Worm (Caenorhabditis elegans) whole organism, L4 larva: ENCODE measurements around the gene srd-17.

Experiments used
- F49E8.2 ChIP-seq: sonication (generic microtip); optimal IDR thresholded peaks from 2 replicates; lab custom pipeline; 2016; ENCODE audit warnings: missing compliant biosample characterization, mild to moderate bottlenecking, missing genetic modification characterization, borderline replicate concordance
- T20F7.1 ChIP-seq: fragments of 200-800 bp; sonication (Bioruptor generic); optimal IDR thresholded peaks from 2 replicates; lab custom pipeline; 2018; ENCODE audit warnings: mild to moderate bottlenecking, missing genetic modification characterization, missing compliant biosample characterization
- T26A8.4 ChIP-seq: fragments of 200-800 bp; sonication (Bioruptor generic); IDR thresholded peaks from 2 replicates; pipeline ENCODE4 v1.3.6; 2022; ENCODE audit warnings: missing genetic modification characterization, missing compliant biosample characterization
- Y5F2A.4 ChIP-seq: fragments of 200-800 bp; sonication (Bioruptor generic); optimal IDR thresholded peaks from 2 replicates; lab custom pipeline; 2018; ENCODE audit warnings: mild to moderate bottlenecking, missing genetic modification characterization, missing compliant biosample characterization
- aha-1 ChIP-seq: fragments of 150-350 bp; peaks from one replicate; lab custom pipeline; 2014; ENCODE audit warnings: missing biosample characterization, missing genetic modification characterization
- aly-2 ChIP-seq: sonication (generic microtip); optimal IDR thresholded peaks from 2 replicates; lab custom pipeline; 2018; ENCODE audit warnings: missing biosample characterization, missing genetic modification characterization
- ama-1 ChIP-seq: fragments of 150-350 bp; optimal IDR thresholded peaks from 2 replicates; lab custom pipeline; 2014; ENCODE audit warnings: inconsistent platforms, mixed read lengths
- ceh-28 ChIP-seq: fragments of 150-350 bp; optimal IDR thresholded peaks from 2 replicates; lab custom pipeline; 2014; ENCODE audit warnings: missing biosample characterization, missing genetic modification reagents, missing genetic modification characterization
- ceh-62 ChIP-seq: sonication (generic microtip); optimal IDR thresholded peaks from 2 replicates; lab custom pipeline; 2017; ENCODE audit warnings: missing biosample characterization, missing genetic modification characterization
- ceh-82 ChIP-seq: sonication (generic microtip); optimal IDR thresholded peaks from 2 replicates; lab custom pipeline; 2017; ENCODE audit warnings: missing biosample characterization, missing genetic modification characterization
- cey-2 ChIP-seq: sonication (generic microtip); optimal IDR thresholded peaks from 3 replicates; lab custom pipeline; 2017; ENCODE audit warnings: missing genetic modification characterization, mild to moderate bottlenecking, missing compliant biosample characterization, antibody characterized with exemption, borderline replicate concordance; ENCODE audit not compliant: insufficient read depth
- daf-16 ChIP-seq, 3 experiments: sonication (generic microtip); optimal IDR thresholded peaks; 2 replicates each; lab custom pipeline; 2016 to 2017; ENCODE audit warnings: missing genetic modification characterization in 3 of 3, missing genetic modification reagents in 3 of 3, mild to moderate bottlenecking in 2 of 3, missing compliant biosample characterization in 2 of 3, missing biosample characterization in 1 of 3, moderate library complexity in 1 of 3
- daf-8 ChIP-seq: fragments of 200-800 bp; sonication (Bioruptor generic); IDR thresholded peaks from 2 replicates; pipeline ENCODE4 v1.3.6; 2022; ENCODE audit warnings: missing genetic modification characterization, missing compliant biosample characterization
- dmd-9 ChIP-seq: fragments of 200-800 bp; sonication (Bioruptor generic); IDR thresholded peaks from 2 replicates; pipeline ENCODE4 v1.3.6; 2022; ENCODE audit warnings: missing genetic modification reagents, missing genetic modification characterization, missing compliant biosample characterization
- dve-1 ChIP-seq: sonication (generic microtip); optimal IDR thresholded peaks from 2 replicates; lab custom pipeline; 2017; ENCODE audit warnings: antibody characterized with exemption, mild to moderate bottlenecking, missing genetic modification characterization, missing compliant biosample characterization; ENCODE audit not compliant: insufficient read depth
- hlh-11 ChIP-seq: fragments of 200-800 bp; sonication (Bioruptor generic); optimal IDR thresholded peaks from 2 replicates; lab custom pipeline; 2018; ENCODE audit warnings: mild to moderate bottlenecking, missing genetic modification characterization, missing compliant biosample characterization
- jun-1 ChIP-seq: fragments of 150-350 bp; optimal IDR thresholded peaks from 2 replicates; lab custom pipeline; 2014; ENCODE audit warnings: missing biosample characterization, missing genetic modification reagents, missing genetic modification characterization
- lim-7 ChIP-seq: fragments of 200-800 bp; sonication (Bioruptor generic); IDR thresholded peaks from 2 replicates; pipeline ENCODE4 v1.3.6; 2022; ENCODE audit warnings: missing genetic modification characterization, missing compliant biosample characterization
- lin-1 ChIP-seq: fragments of 200-800 bp; sonication (Bioruptor generic); IDR thresholded peaks from 2 replicates; pipeline ENCODE4 v1.3.6; 2022; ENCODE audit warnings: missing genetic modification reagents, missing genetic modification characterization, missing compliant biosample characterization
- lin-29 ChIP-seq: fragments of 200-800 bp; sonication (Bioruptor generic); IDR thresholded peaks from 2 replicates; pipeline ENCODE4 v1.3.6; 2022; ENCODE audit warnings: missing genetic modification reagents, missing genetic modification characterization, missing compliant biosample characterization
- lir-3 ChIP-seq: sonication (generic microtip); optimal IDR thresholded peaks from 2 replicates; lab custom pipeline; 2016; ENCODE audit warnings: mild to moderate bottlenecking, missing genetic modification characterization, missing compliant biosample characterization
- madf-9 ChIP-seq: fragments of 200-800 bp; sonication (Bioruptor generic); conservative IDR thresholded peaks from 2 replicates; pipeline ENCODE4 v1.3.6; 2022; ENCODE audit warnings: missing genetic modification reagents, missing genetic modification characterization, missing compliant biosample characterization
- mxl-2 ChIP-seq: fragments of 200-800 bp; sonication (Bioruptor generic); conservative IDR thresholded peaks from 2 replicates; pipeline ENCODE4 v1.3.6; 2022; ENCODE audit warnings: missing genetic modification reagents, missing genetic modification characterization, missing compliant biosample characterization
- mxl-3 ChIP-seq: fragments of 200-800 bp; sonication (Bioruptor generic); optimal IDR thresholded peaks from 2 replicates; lab custom pipeline; 2018; ENCODE audit warnings: mild to moderate bottlenecking, missing genetic modification characterization, missing compliant biosample characterization
- nhr-10 ChIP-seq: fragments of 150-350 bp; optimal IDR thresholded peaks from 2 replicates; lab custom pipeline; 2014; ENCODE audit warnings: missing biosample characterization, missing genetic modification characterization
- nhr-111 ChIP-seq: fragments of 200-800 bp; sonication (Bioruptor generic); optimal IDR thresholded peaks from 2 replicates; lab custom pipeline; 2018; ENCODE audit warnings: mild to moderate bottlenecking, missing genetic modification characterization, missing compliant biosample characterization
- nhr-237 ChIP-seq: sonication (generic microtip); optimal IDR thresholded peaks from 2 replicates; lab custom pipeline; 2017; ENCODE audit warnings: missing biosample characterization, missing genetic modification characterization
- nhr-25 ChIP-seq: sonication (generic microtip); optimal IDR thresholded peaks from 2 replicates; lab custom pipeline; 2017; ENCODE audit warnings: missing genetic modification characterization, mild to moderate bottlenecking, missing compliant biosample characterization, antibody characterized with exemption, moderate library complexity, borderline replicate concordance; ENCODE audit not compliant: insufficient read depth
- nhr-6 ChIP-seq: fragments of 150-350 bp; optimal IDR thresholded peaks from 2 replicates; lab custom pipeline; 2014; ENCODE audit warnings: missing biosample characterization, missing genetic modification characterization
- nhr-76 ChIP-seq: fragments of 150-350 bp; optimal IDR thresholded peaks from 2 replicates; lab custom pipeline; 2014; ENCODE audit warnings: missing biosample characterization, missing genetic modification characterization
- nhr-77 ChIP-seq: fragments of 150-350 bp; optimal IDR thresholded peaks from 2 replicates; lab custom pipeline; 2014; ENCODE audit warnings: missing biosample characterization, missing genetic modification characterization
- pqm-1 ChIP-seq: sonication (generic microtip); optimal IDR thresholded peaks from 2 replicates; lab custom pipeline; 2017; ENCODE audit warnings: missing biosample characterization, missing genetic modification characterization
- rbr-2 ChIP-seq: sonication (generic microtip); optimal IDR thresholded peaks from 2 replicates; lab custom pipeline; 2016; ENCODE audit warnings: missing genotype, missing genetic modification characterization, missing compliant biosample characterization
- sdz-12 ChIP-seq: fragments of 200-800 bp; sonication (Bioruptor generic); optimal IDR thresholded peaks from 2 replicates; lab custom pipeline; 2018; ENCODE audit warnings: mild to moderate bottlenecking, missing genetic modification characterization, missing compliant biosample characterization
- set-16 ChIP-seq: fragments of 200-800 bp; sonication (Bioruptor generic); IDR thresholded peaks from 2 replicates; pipeline ENCODE4 v1.3.6; 2022; ENCODE audit warnings: missing genetic modification reagents, missing genetic modification characterization, missing compliant biosample characterization
- snpc-1.2 ChIP-seq: fragments of 200-800 bp; sonication (Bioruptor generic); IDR thresholded peaks from 2 replicates; pipeline ENCODE4 v1.3.6; 2022; ENCODE audit warnings: missing genetic modification reagents, missing genetic modification characterization, missing compliant biosample characterization
- snpc-4 ChIP-seq: fragments of 150-350 bp; optimal IDR thresholded peaks from 2 replicates; lab custom pipeline; 2014; ENCODE audit warnings: missing biosample characterization, missing genetic modification characterization
- spr-1 ChIP-seq: sonication (generic microtip); optimal IDR thresholded peaks from 2 replicates; lab custom pipeline; 2016; ENCODE audit warnings: mild to moderate bottlenecking, missing genetic modification characterization, missing compliant biosample characterization
- spr-3 ChIP-seq: fragments of 200-800 bp; sonication (Bioruptor generic); optimal IDR thresholded peaks from 2 replicates; lab custom pipeline; 2018; ENCODE audit warnings: mild to moderate bottlenecking, missing genetic modification characterization, missing compliant biosample characterization
- tra-1 ChIP-seq: fragments of 200-800 bp; sonication (Bioruptor generic); IDR thresholded peaks from 2 replicates; pipeline ENCODE4 v1.3.6; 2022; ENCODE audit warnings: missing genetic modification reagents, missing genetic modification characterization, missing compliant biosample characterization
- unc-39 ChIP-seq: sonication (generic microtip); optimal IDR thresholded peaks from 2 replicates; lab custom pipeline; 2017; ENCODE audit warnings: missing biosample characterization, missing genetic modification characterization
- unc-62 ChIP-seq, 3 experiments: fragments of 150-350 bp in 1 of 3; sonication (generic microtip); optimal IDR thresholded peaks in 2 of 3; peaks in 1 of 3; 1 replicate in 1 of 3; 2 replicates in 2 of 3; lab custom pipeline; 2014 to 2017; ENCODE audit warnings: missing biosample characterization in 3 of 3, missing genetic modification characterization in 3 of 3, missing genetic modification reagents in 3 of 3, missing genotype in 1 of 3
- zag-1 ChIP-seq: fragments of 150-350 bp; optimal IDR thresholded peaks from 2 replicates; lab custom pipeline; 2014; ENCODE audit warnings: missing biosample characterization, missing genetic modification characterization
- zfp-3 ChIP-seq: fragments of 200-800 bp; sonication (Bioruptor generic); conservative IDR thresholded peaks from 2 replicates; pipeline ENCODE4 v1.3.6; 2022; ENCODE audit warnings: missing genetic modification reagents, missing genetic modification characterization, missing compliant biosample characterization
- zip-11 ChIP-seq: fragments of 200-800 bp; sonication (Bioruptor generic); IDR thresholded peaks from 2 replicates; pipeline ENCODE4 v1.3.6; 2022; ENCODE audit warnings: missing genetic modification characterization, missing compliant biosample characterization
- ztf-7 ChIP-seq: fragments of 150-350 bp; optimal IDR thresholded peaks from 2 replicates; lab custom pipeline; 2014; ENCODE audit warnings: missing biosample characterization, missing genetic modification characterization

srd-17 gene

DNA sequence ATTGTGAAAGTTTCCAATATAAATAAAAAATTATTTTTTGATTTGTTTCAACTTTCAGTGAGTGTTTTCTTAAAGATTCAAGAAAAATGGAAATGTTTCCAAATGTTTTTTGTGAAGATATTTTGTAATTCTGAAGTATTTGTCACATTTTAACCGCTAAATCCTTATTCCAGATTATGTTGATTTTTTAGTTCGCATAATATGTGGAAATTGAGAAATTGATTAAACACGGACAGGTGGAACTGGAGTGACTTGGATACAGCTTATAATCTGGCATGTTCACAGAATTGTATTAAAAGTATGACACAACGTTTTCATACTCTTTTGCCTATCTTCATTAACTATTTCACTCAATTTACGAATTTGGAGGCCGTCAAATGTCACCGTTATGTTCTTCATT, 22.9 kb upstream of the srd-17 start, which contains the start of gene lurp-3:
TSS of gene lurp-3 (plus strand) at position 301 of the 400 bp plus-strand sequence.
- TF ChIP-seq cey-2: no peak
- no peak for TF ChIP-seq nhr-111 (GFP tag; lab: Kevin White, UChicago)
- TF ChIP-seq rbr-2 (tag; lab: Kevin White, UChicago): no peak
- no peak for TF ChIP-seq sdz-12 (GFP tag; lab: Kevin White, UChicago)
- TF ChIP-seq nhr-77 (tag; lab: Kevin White, UChicago): no peak
- no peak for TF ChIP-seq mxl-2 (GFP tag; lab: Robert Waterston, UW)
- no peak for TF ChIP-seq daf-8 (GFP tag; lab: Robert Waterston, UW)
- TF ChIP-seq madf-9: no peak
- TF ChIP-seq zip-11 (GFP tag; lab: Robert Waterston, UW): no peak
- no peak for TF ChIP-seq T26A8.4
- TF ChIP-seq lin-29 (GFP tag; lab: Robert Waterston, UW): no peak
- TF ChIP-seq nhr-10 (tag; lab: Kevin White, UChicago): no peak
- no peak for TF ChIP-seq T20F7.1
- TF ChIP-seq daf-16 (GFP tag; optimal IDR thresholded peaks at IDR 0.05; lab: Kevin White, UChicago): no peak
- TF ChIP-seq daf-16 (tag; optimal IDR thresholded peaks at IDR 0.05; lab: Kevin White, UChicago): no peak
- no peak for TF ChIP-seq zag-1 (tag; lab: Kevin White, UChicago)
- TF ChIP-seq pqm-1 (tag; lab: Kevin White, UChicago): no peak
- TF ChIP-seq ceh-28 (tag; lab: Kevin White, UChicago): no peak
- TF ChIP-seq aha-1: no peak
- TF ChIP-seq set-16: no peak
- no peak for TF ChIP-seq ama-1
- TF ChIP-seq, all 104 proteins: peak for 0

DNA sequence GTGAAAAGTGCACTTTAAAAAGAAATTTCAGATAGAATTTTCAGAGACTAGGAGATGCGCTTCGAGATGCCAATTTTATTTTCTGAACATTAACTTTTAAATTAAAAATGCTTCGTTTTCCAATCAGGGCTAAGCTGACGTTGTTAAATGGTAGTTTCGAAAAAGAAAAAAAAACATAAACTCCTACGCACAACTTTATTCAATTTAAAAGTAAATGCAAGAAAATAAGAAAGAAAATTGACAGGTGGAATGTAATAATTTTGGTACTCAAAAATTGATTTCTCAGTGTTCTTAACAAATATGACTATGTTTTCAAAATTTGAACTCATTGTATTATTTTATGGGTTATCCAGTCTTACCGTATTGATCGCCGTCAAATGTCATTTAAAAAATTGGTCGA, 20.8 kb upstream of the srd-17 start, which contains the start of gene lurp-2:
TSS of gene lurp-2 (plus strand) at position 301 of the 400 bp plus-strand sequence.
- TF ChIP-seq ztf-7 (tag; lab: Kevin White, UChicago) (no peak), tra-1 (GFP tag; lab: Robert Waterston, UW) (no peak), dmd-9 (GFP tag; lab: Robert Waterston, UW) (no peak), unc-39 (tag; lab: Kevin White, UChicago) (no peak), mxl-3 (no peak)

DNA sequence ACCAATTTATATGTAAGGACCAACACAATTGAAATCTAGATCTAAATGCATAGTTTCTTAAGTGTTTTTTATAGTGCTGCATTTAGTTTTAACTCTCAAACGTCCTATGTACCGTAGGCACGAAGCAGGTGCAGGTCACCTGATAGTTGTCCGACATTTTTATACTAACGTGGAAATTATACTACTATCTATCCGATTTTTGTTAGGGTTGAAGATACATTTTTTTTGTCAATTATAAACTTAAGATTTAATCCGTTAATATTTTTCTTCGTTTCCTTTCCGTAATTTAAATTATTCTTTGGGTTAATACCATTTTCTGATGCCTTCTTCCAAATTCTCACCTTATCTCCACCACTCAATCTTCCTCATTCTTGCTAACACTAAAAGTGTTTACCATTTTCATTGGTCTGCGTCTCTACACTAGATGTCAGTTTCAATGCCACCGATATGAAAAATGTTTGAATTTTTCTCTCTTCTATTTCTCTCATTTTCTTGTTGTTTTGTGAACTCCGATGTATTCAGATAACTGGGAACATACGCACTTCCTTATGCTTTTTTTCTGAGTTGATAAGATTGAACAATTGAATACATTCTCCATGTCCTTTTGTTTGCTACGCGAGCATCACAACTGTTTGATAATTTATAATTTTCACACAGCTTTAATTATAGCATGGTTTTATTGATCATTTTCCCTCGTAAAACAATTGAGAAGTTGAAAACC, 12.9 kb upstream of the srd-17 start, which contains the start of gene Y2H9A.4:
TSS of gene Y2H9A.4 (plus strand) at position 671 of the 721 bp plus-strand sequence.
- peak; percentile 37 for TF ChIP-seq pqm-1 (tag; lab: Kevin White, UChicago)
- TF ChIP-seq dve-1 (tag; lab: Kevin White, UChicago): peak; percentile 36
- TF ChIP-seq unc-62 (GFP tag; optimal IDR thresholded peaks at IDR 0.05 in 1 of 2; lab: Kevin White, UChicago): peak in 1 of 2 experiments; percentile 94
- no peak for TF ChIP-seq unc-62 (tag; optimal IDR thresholded peaks at IDR 0.05; lab: Kevin White, UChicago)
- TF ChIP-seq lin-1: no peak
- TF ChIP-seq ceh-82 (tag; lab: Kevin White, UChicago): no peak
- no peak for TF ChIP-seq lim-7 (GFP tag; lab: Robert Waterston, UW)
- no peak for TF ChIP-seq madf-9
- TF ChIP-seq ztf-7 (tag; lab: Kevin White, UChicago): no peak
- no peak for TF ChIP-seq spr-3 (GFP tag; lab: Kevin White, UChicago)
- no peak for TF ChIP-seq cey-2
- no peak for TF ChIP-seq jun-1
- peak; percentile 29 for TF ChIP-seq nhr-6 (tag; lab: Kevin White, UChicago)
- TF ChIP-seq nhr-25 (tag; lab: Kevin White, UChicago): no peak
- no peak for TF ChIP-seq lin-29 (GFP tag; lab: Robert Waterston, UW)
- no peak for TF ChIP-seq nhr-76 (tag; lab: Kevin White, UChicago)
- TF ChIP-seq snpc-1.2: no peak
- TF ChIP-seq spr-1 (tag; lab: Kevin White, UChicago): no peak
- TF ChIP-seq nhr-77 (tag; lab: Kevin White, UChicago): no peak
- TF ChIP-seq snpc-4 (tag; lab: Kevin White, UChicago): no peak
- no peak for TF ChIP-seq aly-2
- TF ChIP-seq nhr-111 (GFP tag; lab: Kevin White, UChicago): no peak
- TF ChIP-seq ceh-62 (tag; lab: Kevin White, UChicago): no peak
- no peak for TF ChIP-seq F49E8.2 (tag; lab: Kevin White, UChicago)
- TF ChIP-seq tra-1 (GFP tag; lab: Robert Waterston, UW): no peak
- no peak for TF ChIP-seq hlh-11 (tag; lab: Kevin White, UChicago)
- no peak for TF ChIP-seq lir-3 (tag; lab: Kevin White, UChicago)
- no peak for TF ChIP-seq Y5F2A.4 (GFP tag; lab: Kevin White, UChicago)
- no peak for TF ChIP-seq zfp-3 (GFP tag; lab: Robert Waterston, UW)
- no peak for TF ChIP-seq nhr-237 (tag; lab: Kevin White, UChicago)
